Worm (Caenorhabditis elegans) whole organism, L2 larva: ENCODE data around the gene col-165.
A peak's percentile ranks its signal among the peaks of the same experiment; 100 is the strongest.

ENCODE experiments used
- R02D3.7 ChIP-seq: fragments of 150-350 bp; optimal IDR thresholded peaks from 2 replicates; lab custom pipeline; 2014; ENCODE audit warnings: missing biosample characterization, missing genetic modification characterization
- ZK546.5 ChIP-seq: sonication (generic microtip); optimal IDR thresholded peaks from 2 replicates; lab custom pipeline; 2017; ENCODE audit warnings: missing biosample characterization, missing genetic modification characterization
- ama-1 ChIP-seq: fragments of 150-350 bp; optimal IDR thresholded peaks from 2 replicates; lab custom pipeline; 2018; ENCODE audit warnings: inconsistent platforms
- dmd-4 ChIP-seq: sonication (generic microtip); optimal IDR thresholded peaks from 2 replicates; lab custom pipeline; 2017; ENCODE audit warnings: missing biosample characterization, missing genetic modification characterization
- nhr-10 ChIP-seq: sonication (generic microtip); optimal IDR thresholded peaks from 2 replicates; lab custom pipeline; 2017; ENCODE audit warnings: missing biosample characterization, missing genetic modification characterization
- nhr-21 ChIP-seq: fragments of 150-350 bp; optimal IDR thresholded peaks from 2 replicates; lab custom pipeline; 2014; ENCODE audit warnings: missing biosample characterization, missing genetic modification characterization
- nhr-237 ChIP-seq: fragments of 150-350 bp; optimal IDR thresholded peaks from 2 replicates; lab custom pipeline; 2014; ENCODE audit warnings: missing biosample characterization, missing genetic modification characterization
- nhr-6 ChIP-seq: fragments of 150-350 bp; optimal IDR thresholded peaks from 2 replicates; lab custom pipeline; 2014; ENCODE audit warnings: missing biosample characterization, missing genetic modification characterization
- skn-1 ChIP-seq: sonication (generic microtip); optimal IDR thresholded peaks from 2 replicates; lab custom pipeline; 2017; ENCODE audit warnings: missing biosample characterization, missing genetic modification characterization
- sma-3 ChIP-seq: sonication (generic microtip); optimal IDR thresholded peaks from 2 replicates; lab custom pipeline; 2016; ENCODE audit warnings: missing genetic modification reagents, missing genetic modification characterization, missing compliant biosample characterization
- unc-39 ChIP-seq: fragments of 150-350 bp; optimal IDR thresholded peaks from 2 replicates; lab custom pipeline; 2014; ENCODE audit warnings: missing biosample characterization, missing genetic modification characterization
- unc-55 ChIP-seq: fragments of 150-350 bp; sonication (generic microtip); optimal IDR thresholded peaks from 3 replicates; lab custom pipeline; 2014; ENCODE audit warnings: missing biosample characterization, missing genetic modification reagents, missing genetic modification characterization
- ztf-1 ChIP-seq: fragments of 200-800 bp; sonication (Bioruptor generic); conservative IDR thresholded peaks from 2 replicates; pipeline ENCODE4 v1.3.6; 2022; ENCODE audit warnings: missing genetic modification characterization, missing compliant biosample characterization

Gene col-165

DNA sequence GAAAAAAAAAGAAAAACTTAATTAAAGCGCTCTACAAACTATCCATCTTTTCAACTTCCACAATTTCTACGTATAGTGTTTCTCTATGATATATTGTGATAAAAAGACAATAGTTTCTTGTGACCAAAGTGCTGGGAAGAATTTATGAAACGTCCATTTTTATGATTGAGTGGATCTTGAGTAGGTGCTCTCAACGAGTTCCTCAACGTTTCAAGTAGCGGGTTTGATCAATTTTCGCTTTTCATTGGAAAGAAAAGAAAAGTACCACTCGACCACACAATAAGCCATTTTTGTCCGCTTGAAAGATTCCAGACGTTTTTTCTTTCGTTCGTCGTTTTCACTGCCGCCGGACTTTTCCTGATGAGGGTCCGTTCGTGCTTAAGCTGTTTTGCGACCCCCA is 44.0 kb downstream of the col-165 start:
- TF ChIP-seq ama-1 (lab: Kevin White, UChicago): no peak

DNA sequence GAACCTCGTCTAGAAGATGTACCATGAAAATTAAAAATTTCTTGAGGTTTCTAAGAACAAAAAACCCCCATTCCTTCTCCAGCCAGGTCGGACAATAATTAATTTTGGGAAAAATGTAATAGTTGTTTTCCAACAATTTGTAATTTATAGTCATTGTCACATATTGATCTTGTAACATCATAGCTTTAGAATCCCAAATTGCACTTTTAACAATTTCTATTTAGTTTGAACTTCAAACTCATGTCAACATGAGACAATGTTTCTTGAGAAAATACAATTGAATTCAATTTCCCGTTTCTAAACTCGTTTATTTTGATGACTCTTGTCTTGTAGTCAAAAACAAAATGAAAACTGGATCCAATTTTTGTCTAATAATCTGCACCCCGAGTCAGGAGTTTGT is 46.9 kb downstream of the col-165 start:
- TF ChIP-seq nhr-6 (tag; lab: Kevin White, UChicago) (no peak), nhr-237 (tag; lab: Kevin White, UChicago) (no peak), ZK546.5 (no peak), nhr-10 (tag; lab: Kevin White, UChicago) (no peak), unc-39 (tag; lab: Kevin White, UChicago) (no peak), skn-1 (tag; lab: Kevin White, UChicago) (no peak), ztf-1 (GFP tag; lab: Robert Waterston, UW) (no peak), R02D3.7 (no peak), dmd-4 (tag; lab: Kevin White, UChicago) (no peak), sma-3 (GFP tag; lab: Kevin White, UChicago) (no peak)

DNA sequence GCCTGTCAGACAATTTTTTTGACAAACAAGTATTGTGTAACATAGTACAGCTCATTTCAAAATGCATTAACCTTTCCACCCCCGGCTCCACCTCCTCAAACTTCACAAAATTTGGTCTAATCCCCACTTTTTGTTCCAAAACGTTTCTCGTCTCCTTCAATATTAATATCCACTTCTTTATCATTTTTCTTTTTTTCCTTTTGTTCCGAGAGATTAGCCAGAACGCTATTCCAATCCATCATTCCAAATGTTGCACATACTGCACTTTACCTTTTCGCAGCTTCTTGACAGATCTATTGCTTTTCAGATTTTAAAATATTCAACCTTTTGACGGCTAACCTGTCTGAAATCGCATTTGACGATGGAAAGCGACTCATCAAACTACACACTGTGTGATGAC is 49.4 kb downstream of the col-165 start, which contains the start of gene D1079.1:
TSS of gene D1079.1 (plus strand) at position 301 of the 400 bp plus-strand sequence.
- TF ChIP-seq nhr-21 (no peak), unc-55 (GFP tag; lab: Kevin White, UChicago) (peak; percentile 31)
